Worm (Caenorhabditis elegans) whole organism, young adult: ENCODE measurements around the gene daf-11.

Experiments
- ccch-3 ChIP-seq: fragments of 200-800 bp; sonication (Bioruptor generic); optimal IDR thresholded peaks from 2 replicates; lab custom pipeline; 2018; ENCODE audit warnings: mild to moderate bottlenecking, missing genetic modification characterization, missing compliant biosample characterization
- dpff-1 ChIP-seq: sonication (generic microtip); optimal IDR thresholded peaks from 2 replicates; lab custom pipeline; 2017; ENCODE audit warnings: mild to moderate bottlenecking, missing genetic modification characterization, missing compliant biosample characterization
- madf-8 ChIP-seq: fragments of 200-800 bp; sonication (Bioruptor generic); conservative IDR thresholded peaks from 2 replicates; pipeline ENCODE4 v1.3.6; 2022; ENCODE audit warnings: missing genetic modification reagents, missing genetic modification characterization, missing compliant biosample characterization
- snpc-3.4 ChIP-seq: sonication (generic microtip); optimal IDR thresholded peaks from 2 replicates; lab custom pipeline; 2017; ENCODE audit warnings: missing genetic modification characterization, mild to moderate bottlenecking, missing compliant biosample characterization, antibody characterized with exemption, moderate library complexity, missing genotype, missing genetic modification reagents
- ztf-22 ChIP-seq: fragments of 200-800 bp; sonication (Bioruptor generic); optimal IDR thresholded peaks from 2 replicates; lab custom pipeline; 2018; ENCODE audit warnings: mild to moderate bottlenecking, missing genetic modification characterization, moderate library complexity, missing compliant biosample characterization

DNA sequence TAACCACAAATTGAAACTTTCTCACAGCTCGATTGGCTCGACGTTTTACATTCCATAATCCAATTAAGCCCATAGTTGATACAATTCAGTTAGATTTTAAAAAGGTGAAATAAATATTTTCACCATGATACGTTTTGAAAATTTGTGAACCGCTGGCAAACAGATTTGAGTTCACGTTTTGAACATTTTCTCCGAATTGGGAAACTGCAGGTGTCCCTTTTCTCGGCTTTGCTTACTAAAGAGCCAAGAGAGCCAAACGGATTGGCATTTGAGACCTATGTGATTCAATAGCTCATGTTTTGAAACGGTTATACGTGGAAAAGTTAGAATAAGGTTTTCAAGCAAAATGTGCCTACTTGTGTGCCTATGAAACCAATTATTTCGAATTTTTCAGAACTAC, 11.0 kb upstream of the daf-11 start, which contains the start of gene spe-42:
- no peak for TF ChIP-seq dpff-1 (tag; lab: Kevin White, UChicago)
- no peak for TF ChIP-seq snpc-3.4 (tag; lab: Kevin White, UChicago)
- TF ChIP-seq ztf-22 (GFP tag; lab: Kevin White, UChicago): no peak
- no peak for TF ChIP-seq madf-8 (GFP tag; lab: Robert Waterston, UW)
- no peak for TF ChIP-seq ccch-3
